Worm (Caenorhabditis elegans) whole organism, L3 larva: ENCODE measurements around the gene Y60A3A.25.

Source experiments
- R02D3.7 ChIP-seq: fragments of 150-350 bp; optimal IDR thresholded peaks from 2 replicates; lab custom pipeline; 2014; ENCODE audit warnings: missing biosample characterization, missing genetic modification characterization
- ZK546.5 ChIP-seq: sonication (generic microtip); optimal IDR thresholded peaks from 2 replicates; lab custom pipeline; 2017; ENCODE audit warnings: missing biosample characterization, missing genetic modification characterization
- ama-1 ChIP-seq: fragments of 150-350 bp; optimal IDR thresholded peaks from 2 replicates; lab custom pipeline; 2018
- egl-27 ChIP-seq: sonication (generic microtip); optimal IDR thresholded peaks from 4 replicates; lab custom pipeline; 2017; ENCODE audit warnings: missing biosample characterization, missing genetic modification reagents, missing genetic modification characterization
- elt-3 ChIP-seq, 3 experiments: fragments of 150-350 bp in 1 of 3; sonication (generic microtip) in 2 of 3; optimal IDR thresholded peaks; 2 replicates in 2 of 3; 4 replicates in 1 of 3; lab custom pipeline; 2014 to 2017; ENCODE audit warnings: missing biosample characterization in 3 of 3, missing genetic modification characterization in 3 of 3
- lin-39 ChIP-seq: fragments of 150-350 bp; optimal IDR thresholded peaks from 2 replicates; lab custom pipeline; 2018; ENCODE audit warnings: missing biosample characterization, missing genetic modification reagents, missing genetic modification characterization
- nhr-11 ChIP-seq: fragments of 150-350 bp; optimal IDR thresholded peaks from 2 replicates; lab custom pipeline; 2014; ENCODE audit warnings: missing biosample characterization, missing genetic modification characterization
- nhr-12 ChIP-seq: fragments of 150-350 bp; optimal IDR thresholded peaks from 2 replicates; lab custom pipeline; 2014; ENCODE audit warnings: missing biosample characterization, missing genetic modification characterization
- nhr-28 ChIP-seq: fragments of 150-350 bp; optimal IDR thresholded peaks from 2 replicates; lab custom pipeline; 2014; ENCODE audit warnings: missing biosample characterization, missing genetic modification characterization
- ztf-11 ChIP-seq: fragments of 150-350 bp; optimal IDR thresholded peaks from 2 replicates; lab custom pipeline; 2014; ENCODE audit warnings: missing biosample characterization, missing genetic modification characterization
- ztf-4 ChIP-seq: fragments of 150-350 bp; optimal IDR thresholded peaks from 2 replicates; lab custom pipeline; 2014; ENCODE audit warnings: missing biosample characterization, missing genetic modification characterization

- TF ChIP-seq ztf-4 (tag; lab: Kevin White, UChicago) (no peak), nhr-28 (tag; lab: Kevin White, UChicago) (no peak), nhr-12 (tag; lab: Kevin White, UChicago) (no peak), ZK546.5 (tag; lab: Kevin White, UChicago) (no peak), ztf-11 (no peak), egl-27 (tag; lab: Kevin White, UChicago) (no peak), ama-1 (lab: Kevin White, UChicago) (no peak), elt-3 (tag; optimal IDR thresholded peaks at IDR 0.05; lab: Kevin White, UChicago) (no peak), nhr-11 (no peak), R02D3.7 (no peak), lin-39 (tag; lab: Kevin White, UChicago) (no peak)
Observed at ce11 chrV:19994665-19995064, 672 bp upstream of the Y60A3A.25 start.
